Worm (Caenorhabditis elegans) whole organism, early embryonic: ENCODE results near the gene elpc-3.

ENCODE experiments used
- F13C5.2 ChIP-seq: sonication (generic microtip); optimal IDR thresholded peaks from 2 replicates; lab custom pipeline; 2017; ENCODE audit warnings: mild to moderate bottlenecking, missing genetic modification characterization, inconsistent platforms, missing compliant biosample characterization
- aly-1 ChIP-seq: sonication (generic microtip); optimal IDR thresholded peaks from 2 replicates; lab custom pipeline; 2016; ENCODE audit warnings: missing genetic modification characterization, missing compliant biosample characterization
- ama-1 ChIP-seq: fragments of 150-350 bp; optimal IDR thresholded peaks from 2 replicates; lab custom pipeline; 2014
- ceh-13 ChIP-seq: fragments of 200-800 bp; sonication (Bioruptor generic); optimal IDR thresholded peaks from 2 replicates; lab custom pipeline; 2018; ENCODE audit warnings: mild to moderate bottlenecking, missing genetic modification characterization, missing compliant biosample characterization
- ceh-36 ChIP-seq: sonication (generic microtip); optimal IDR thresholded peaks from 2 replicates; lab custom pipeline; 2016; ENCODE audit warnings: missing genetic modification characterization, inconsistent platforms, missing compliant biosample characterization
- flt-1 ChIP-seq: fragments of 200-800 bp; sonication (Bioruptor generic); IDR thresholded peaks from 2 replicates; pipeline ENCODE4 v1.3.6; 2022; ENCODE audit warnings: missing genetic modification characterization, missing compliant biosample characterization
- pes-1 ChIP-seq: fragments of 200-800 bp; sonication (Bioruptor generic); IDR thresholded peaks from 2 replicates; pipeline ENCODE4 v1.3.6; 2022; ENCODE audit warnings: missing genetic modification reagents, missing genetic modification characterization, missing compliant biosample characterization
- scrt-1 ChIP-seq: fragments of 200-800 bp; sonication (Bioruptor generic); IDR thresholded peaks from 2 replicates; pipeline ENCODE4 v1.3.6; 2022; ENCODE audit warnings: missing genetic modification characterization, missing compliant biosample characterization
- tbx-11 ChIP-seq: fragments of 200-800 bp; sonication (Bioruptor generic); IDR thresholded peaks from 2 replicates; pipeline ENCODE4 v1.3.6; 2022; ENCODE audit warnings: missing genetic modification characterization, missing compliant biosample characterization

DNA sequence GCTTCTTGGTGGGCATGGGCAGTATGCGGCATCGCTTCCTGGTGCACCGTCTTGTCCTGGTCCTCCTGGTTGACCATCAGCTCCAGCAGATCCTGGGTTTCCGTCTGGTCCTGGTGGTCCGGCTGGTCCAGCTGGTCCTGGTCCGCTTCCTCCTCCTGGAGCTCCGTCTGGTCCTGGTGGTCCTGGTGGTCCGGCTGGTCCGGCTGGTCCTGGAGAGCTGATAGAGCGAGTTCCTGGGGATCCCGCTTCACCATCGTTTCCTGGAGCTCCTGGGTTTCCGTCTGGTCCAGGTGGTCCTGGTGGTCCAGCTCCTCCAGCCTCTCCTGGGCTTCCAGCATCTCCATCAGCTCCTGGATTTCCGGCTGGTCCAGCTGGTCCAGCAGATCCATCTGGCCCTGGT is 14.2 kb downstream of the elpc-3 start:
- TF ChIP-seq pes-1 (GFP tag; lab: Robert Waterston, UW) (no peak), ama-1 (lab: Kevin White, UChicago) (no peak), flt-1 (GFP tag; lab: Robert Waterston, UW) (no peak), aly-1 (peak; percentile 8), ceh-36 (tag; lab: Kevin White, UChicago) (no peak), scrt-1 (no peak), F13C5.2 (tag; lab: Kevin White, UChicago) (no peak), ceh-13 (GFP tag; lab: Kevin White, UChicago) (no peak), tbx-11 (GFP tag; lab: Robert Waterston, UW) (no peak)
